Fruit fly (Drosophila melanogaster): ENCODE results near the gene fzy.

- no peak for TF ChIP-seq CTCF (optimal IDR thresholded peaks at IDR 0.05)
- no peak for TF ChIP-seq CG8478 (optimal IDR thresholded peaks at IDR 0.05)
Observed at dm6 chr2L:16290984-16291383, 19.8 kb upstream of the fzy start, which contains the start of gene CG17329.

Measured in S2 (cell line).